Fruit fly (Drosophila melanogaster) whole organism, pupa: ENCODE data around the gene Gr64e.

ENCODE experiments used
- CG10348 ChIP-seq: fragments of 200-800 bp; sonication (Bioruptor generic); IDR thresholded peaks from 2 replicates; pipeline ENCODE4 v1.3.6; 2022; ENCODE audit warnings: missing biosample characterization, missing genetic modification characterization
- CG12605 ChIP-seq: fragments of 200-800 bp; sonication (Bioruptor generic); IDR thresholded peaks from 2 replicates; pipeline ENCODE4 v1.3.6; 2022; ENCODE audit warnings: missing biosample characterization, missing genetic modification characterization
- CG13204 ChIP-seq: fragments of 200-800 bp; sonication (Bioruptor generic); optimal IDR thresholded peaks from 2 replicates; lab custom pipeline; 2018; ENCODE audit warnings: missing biosample characterization, mild to moderate bottlenecking, missing genetic modification characterization, moderate library complexity
- CG14655 ChIP-seq: fragments of 200-800 bp; sonication (Bioruptor generic); optimal IDR thresholded peaks from 3 replicates; lab custom pipeline; 2017; ENCODE audit warnings: mild to moderate bottlenecking, missing biosample characterization, missing genetic modification reagents, missing genetic modification characterization
- CG15710 ChIP-seq: fragments of 200-800 bp; sonication (Bioruptor generic); optimal IDR thresholded peaks from 2 replicates; lab custom pipeline; 2018; ENCODE audit warnings: missing biosample characterization, mild to moderate bottlenecking, missing genetic modification characterization, moderate library complexity
- CG17806 ChIP-seq: fragments of 200-800 bp; sonication (Bioruptor generic); optimal IDR thresholded peaks from 2 replicates; lab custom pipeline; 2018; ENCODE audit warnings: missing biosample characterization, mild to moderate bottlenecking, missing genetic modification characterization, moderate library complexity
- CG32121 ChIP-seq: fragments of 200-800 bp; sonication (Bioruptor generic); IDR thresholded peaks from 2 replicates; pipeline ENCODE4 v1.3.6; 2022; ENCODE audit warnings: missing biosample characterization, missing genetic modification characterization
- CG34367 ChIP-seq: fragments of 200-800 bp; sonication (Bioruptor generic); optimal IDR thresholded peaks from 2 replicates; lab custom pipeline; 2018; ENCODE audit warnings: missing biosample characterization, mild to moderate bottlenecking, missing genetic modification characterization
- CG4496 ChIP-seq: fragments of 200-800 bp; sonication (Bioruptor generic); IDR thresholded peaks from 3 replicates; pipeline ENCODE4 v1.3.6; 2022; ENCODE audit warnings: missing biosample characterization, missing genetic modification characterization
- CG8159 ChIP-seq: fragments of 200-800 bp; sonication (Bioruptor generic); optimal IDR thresholded peaks from 3 replicates; lab custom pipeline; 2018; ENCODE audit warnings: missing biosample characterization, mild to moderate bottlenecking, missing genetic modification characterization, moderate library complexity
- CG8301 ChIP-seq: fragments of 200-800 bp; sonication (Bioruptor generic); optimal IDR thresholded peaks from 2 replicates; lab custom pipeline; 2018; ENCODE audit warnings: missing biosample characterization, mild to moderate bottlenecking, missing genetic modification characterization
- CG9948 ChIP-seq: fragments of 200-800 bp; sonication (Bioruptor generic); optimal IDR thresholded peaks from 2 replicates; lab custom pipeline; 2018; ENCODE audit warnings: missing biosample characterization, mild to moderate bottlenecking, missing genetic modification characterization, moderate library complexity
- D1 ChIP-seq: fragments of 200-800 bp; sonication (Bioruptor generic); optimal IDR thresholded peaks from 2 replicates; lab custom pipeline; 2018; ENCODE audit warnings: missing biosample characterization, mild to moderate bottlenecking, missing genetic modification characterization, moderate library complexity
- EcR ChIP-seq: fragments of 200-800 bp; sonication (Bioruptor generic); optimal IDR thresholded peaks from 3 replicates; lab custom pipeline; 2019; ENCODE audit warnings: missing biosample characterization, missing genetic modification characterization, mild to moderate bottlenecking, moderate library complexity, missing genetic modification reagents
- Ets98B ChIP-seq: fragments of 200-800 bp; sonication (Bioruptor generic); IDR thresholded peaks from 2 replicates; pipeline ENCODE4 v1.3.6; 2022; ENCODE audit warnings: missing biosample characterization, missing genetic modification characterization
- Pif1A ChIP-seq: fragments of 200-800 bp; sonication (Bioruptor generic); optimal IDR thresholded peaks from 3 replicates; lab custom pipeline; 2016; ENCODE audit warnings: missing biosample characterization, missing genetic modification characterization
- Pif1B ChIP-seq: fragments of 200-800 bp; sonication (Bioruptor generic); optimal IDR thresholded peaks from 3 replicates; lab custom pipeline; 2016; ENCODE audit warnings: missing biosample characterization, missing genetic modification characterization
- Snoo ChIP-seq: fragments of 200-800 bp; sonication (Bioruptor generic); optimal IDR thresholded peaks from 3 replicates; lab custom pipeline; 2017; ENCODE audit warnings: missing biosample characterization, mild to moderate bottlenecking, missing genetic modification characterization, inconsistent platforms
- fd96Ca ChIP-seq: fragments of 200-800 bp; sonication (Bioruptor generic); IDR thresholded peaks from 3 replicates; pipeline ENCODE4 v1.3.6; 2022; ENCODE audit warnings: missing biosample characterization, missing genetic modification characterization
- gl ChIP-seq: fragments of 200-800 bp; sonication (Bioruptor generic); optimal IDR thresholded peaks from 2 replicates; lab custom pipeline; 2018; ENCODE audit warnings: missing biosample characterization, mild to moderate bottlenecking, missing genetic modification characterization
- rn ChIP-seq: fragments of 200-800 bp; sonication (Bioruptor generic); IDR thresholded peaks from 2 replicates; pipeline ENCODE4 v1.3.6; 2022; ENCODE audit warnings: missing biosample characterization, missing genetic modification characterization

Gr64e gene

dm6 chr3L:4031762-4032161 lies at the start of gene Gr64e, which contains the start of gene Gr64d:
TSS of gene Gr64e (plus strand) at chr3L:4032141.
TSS of gene Gr64d (plus strand) at chr3L:4032062.
- TF ChIP-seq CG8159 (tag; lab: Kevin White, UChicago) (no peak), CG34367 (tag; lab: Kevin White, UChicago) (no peak), gl (tag; lab: Kevin White, UChicago) (no peak), rn (GFP tag; lab: Robert Waterston, UW) (no peak), fd96Ca (GFP tag; lab: Robert Waterston, UW) (no peak), CG10348 (GFP tag; lab: Robert Waterston, UW) (no peak), CG14655 (GFP tag; lab: Kevin White, UChicago) (no peak), CG4496 (GFP tag; lab: Robert Waterston, UW) (no peak), EcR (GFP tag; lab: Kevin White, UChicago) (no peak), D1 (tag; lab: Kevin White, UChicago) (no peak), CG17806 (no peak), CG8301 (tag; lab: Kevin White, UChicago) (no peak), CG32121 (GFP tag; lab: Robert Waterston, UW) (no peak), Pif1B (no peak), CG9948 (tag; lab: Kevin White, UChicago) (no peak)
- TF ChIP-seq, all 21 proteins: peak for 0

- no peak for TF ChIP-seq CG13204 (GFP tag; lab: Kevin White, UChicago)
- TF ChIP-seq CG32121 (GFP tag; lab: Robert Waterston, UW): no peak
- no peak for TF ChIP-seq EcR (GFP tag; lab: Kevin White, UChicago)
- TF ChIP-seq CG17806: no peak
- 0 out of 3 replicates have a peak, but pooled peaks have one; percentile 7 for TF ChIP-seq fd96Ca (GFP tag; lab: Robert Waterston, UW)
- no peak for TF ChIP-seq gl (tag; lab: Kevin White, UChicago)
- TF ChIP-seq CG4496 (GFP tag; lab: Robert Waterston, UW): no peak
Observed at dm6 chr3L:3983466-3983946, 48.4 kb upstream of the Gr64e start, which contains the start of gene scrt. TSS of gene scrt (plus strand) at chr3L:3983896.

- TF ChIP-seq CG15710 (tag; lab: Kevin White, UChicago) (no peak), Pif1B (no peak), CG9948 (tag; lab: Kevin White, UChicago) (no peak), gl (tag; lab: Kevin White, UChicago) (no peak), rn (GFP tag; lab: Robert Waterston, UW) (no peak), D1 (tag; lab: Kevin White, UChicago) (no peak), CG4496 (GFP tag; lab: Robert Waterston, UW) (no peak), CG32121 (GFP tag; lab: Robert Waterston, UW) (no peak), CG34367 (tag; lab: Kevin White, UChicago) (no peak), Snoo (tag; lab: Kevin White, UChicago) (no peak), CG8159 (tag; lab: Kevin White, UChicago) (no peak), CG17806 (no peak), CG10348 (GFP tag; lab: Robert Waterston, UW) (no peak), Pif1A (no peak), CG8301 (tag; lab: Kevin White, UChicago) (no peak), Ets98B (GFP tag; lab: Robert Waterston, UW) (no peak), CG13204 (GFP tag; lab: Kevin White, UChicago) (no peak), CG12605 (GFP tag; lab: Robert Waterston, UW) (no peak)
- TF ChIP-seq, all 21 proteins: peak for 0
Observed at dm6 chr3L:3995554-3995953, 36.4 kb upstream of the Gr64e start.

dm6 chr3L:4000711-4001110 lies 31.2 kb upstream of the Gr64e start:
- TF ChIP-seq CG15710 (tag; lab: Kevin White, UChicago) (peak; percentile 27), CG14655 (GFP tag; lab: Kevin White, UChicago) (no peak), CG34367 (tag; lab: Kevin White, UChicago) (peak; percentile 13), rn (GFP tag; lab: Robert Waterston, UW) (no peak), CG8159 (tag; lab: Kevin White, UChicago) (peak; percentile 22)

- no peak for TF ChIP-seq D1 (tag; lab: Kevin White, UChicago)
- TF ChIP-seq Snoo (tag; lab: Kevin White, UChicago): no peak
- TF ChIP-seq CG9948 (tag; lab: Kevin White, UChicago): no peak
- no peak for TF ChIP-seq CG13204 (GFP tag; lab: Kevin White, UChicago)
- TF ChIP-seq CG4496 (GFP tag; lab: Robert Waterston, UW): no peak
- no peak for TF ChIP-seq CG14655 (GFP tag; lab: Kevin White, UChicago)
- no peak for TF ChIP-seq Pif1A
- no peak for TF ChIP-seq gl (tag; lab: Kevin White, UChicago)
- no peak for TF ChIP-seq Ets98B (GFP tag; lab: Robert Waterston, UW)
- no peak for TF ChIP-seq Pif1B
- no peak for TF ChIP-seq CG15710 (tag; lab: Kevin White, UChicago)
- no peak for TF ChIP-seq EcR (GFP tag; lab: Kevin White, UChicago)
- TF ChIP-seq fd96Ca (GFP tag; lab: Robert Waterston, UW): no peak
- no peak for TF ChIP-seq CG34367 (tag; lab: Kevin White, UChicago)
- TF ChIP-seq rn (GFP tag; lab: Robert Waterston, UW): no peak
- TF ChIP-seq CG8159 (tag; lab: Kevin White, UChicago): no peak
- TF ChIP-seq CG32121 (GFP tag; lab: Robert Waterston, UW): no peak
- no peak for TF ChIP-seq CG10348 (GFP tag; lab: Robert Waterston, UW)
- no peak for TF ChIP-seq CG17806
Observed at dm6 chr3L:4001500-4001899, 30.4 kb upstream of the Gr64e start.

- TF ChIP-seq gl (tag; lab: Kevin White, UChicago) (no peak), CG14655 (GFP tag; lab: Kevin White, UChicago) (no peak), Ets98B (GFP tag; lab: Robert Waterston, UW) (no peak), CG4496 (GFP tag; lab: Robert Waterston, UW) (no peak), Pif1B (no peak)
Observed at dm6 chr3L:4003316-4003715, 28.6 kb upstream of the Gr64e start, which contains the start of gene CG14985. TSS of gene CG14985 (plus strand) at chr3L:4003474.
